Fruit fly (Drosophila melanogaster): Measurements from ENCODE around the gene CG4022.

DNA sequence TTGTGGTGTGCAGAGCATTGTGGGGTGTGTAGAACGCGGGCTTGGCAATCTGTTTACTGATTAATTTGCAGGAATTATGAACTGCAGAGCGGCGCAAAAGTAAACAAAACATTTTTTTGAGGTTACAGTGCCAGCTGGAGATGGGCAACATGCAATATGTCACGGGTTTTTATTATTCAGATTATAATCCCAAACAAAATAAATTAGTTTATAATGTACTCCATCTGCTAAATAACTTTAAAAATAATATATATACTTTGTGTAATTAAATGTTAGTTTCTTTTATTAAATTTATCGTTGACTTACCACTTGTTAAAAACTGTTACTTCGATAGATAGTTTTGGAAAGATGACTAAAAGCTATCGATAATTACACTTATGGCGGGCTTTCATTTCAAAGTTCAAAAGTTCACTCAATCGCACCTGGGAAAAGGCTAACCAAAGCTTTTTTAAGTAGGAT, 39.7 kb downstream of the CG4022 start, which contains the start of gene Fdx1:
- no peak for TF ChIP-seq CG6854 (GFP tag; optimal IDR thresholded peaks at IDR 0.05)
- TF ChIP-seq Blimp-1 (GFP tag; optimal IDR thresholded peaks at IDR 0.05), result no peak
- no peak for TF ChIP-seq Hr4 (GFP tag; optimal IDR thresholded peaks at IDR 0.05)
- no peak for TF ChIP-seq Hr39 (GFP tag; optimal IDR thresholded peaks at IDR 0.05)
- no peak for TF ChIP-seq Smox (GFP tag; optimal IDR thresholded peaks at IDR 0.05)
- TF ChIP-seq dac (GFP tag; optimal IDR thresholded peaks at IDR 0.05), result no peak
- TF ChIP-seq esn (GFP tag; optimal IDR thresholded peaks at IDR 0.05), result peak; percentile 55
- TF ChIP-seq CG34406 (GFP tag; optimal IDR thresholded peaks at IDR 0.05), result no peak
- TF ChIP-seq CG6163 (GFP tag; IDR thresholded peaks at IDR 0.05), result no peak
- no peak for TF ChIP-seq CG6808 (GFP tag; optimal IDR thresholded peaks at IDR 0.05)
- TF ChIP-seq CG32006 (GFP tag; optimal IDR thresholded peaks at IDR 0.05), result no peak
- TF ChIP-seq spab (GFP tag; optimal IDR thresholded peaks at IDR 0.05), result no peak
- peak; percentile 47 for TF ChIP-seq OdsH (GFP tag; optimal IDR thresholded peaks at IDR 0.05)
